Worm (Caenorhabditis elegans): ENCODE data around the gene mog-1.

DNA sequence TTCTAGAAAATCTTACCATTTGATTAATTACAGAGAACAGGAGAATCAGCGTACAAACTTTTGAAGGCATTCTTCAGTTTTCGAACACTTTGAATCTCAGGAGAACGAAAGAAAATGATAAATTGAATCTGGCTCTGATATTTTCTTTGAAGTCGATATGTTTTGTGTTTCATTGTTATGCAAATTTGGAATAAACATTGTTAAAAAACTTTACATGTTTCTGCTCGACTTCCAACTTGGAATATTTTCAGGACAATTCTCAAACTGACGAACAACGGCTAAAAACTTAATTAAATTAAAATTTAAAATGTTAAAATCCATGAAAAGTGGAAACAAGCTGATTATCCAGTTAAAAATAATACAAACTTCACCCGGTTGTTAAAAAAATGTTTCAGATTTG lies 32.3 kb upstream of the mog-1 start, which contains the start of gene C05B5.1:
- no peak for TF ChIP-seq nhr-76 (tag; optimal IDR thresholded peaks at IDR 0.05)
- TF ChIP-seq zfp-3 (GFP tag; conservative IDR thresholded peaks at IDR 0.05) = no peak
- TF ChIP-seq rbr-2 (tag; optimal IDR thresholded peaks at IDR 0.05) = no peak
- no peak for TF ChIP-seq tag-97 (GFP tag; IDR thresholded peaks at IDR 0.05)
- TF ChIP-seq aha-1 (tag) = no peak
- no peak for TF ChIP-seq nhr-237 (tag; optimal IDR thresholded peaks at IDR 0.05)
- TF ChIP-seq egl-27 (tag; optimal IDR thresholded peaks at IDR 0.05) = no peak
- no peak for TF ChIP-seq nhr-10 (tag; optimal IDR thresholded peaks at IDR 0.05)
- TF ChIP-seq F49E8.2 (tag; optimal IDR thresholded peaks at IDR 0.05; ENCODE audit: borderline replicate concordance) = no peak
